Worm (Caenorhabditis elegans) whole organism, L1 larva: Measurements from ENCODE around the gene C15H9.2.

Experiments
- C16A3.4 ChIP-seq: fragments of 150-350 bp; optimal IDR thresholded peaks from 2 replicates; lab custom pipeline; 2014; ENCODE audit warnings: missing biosample characterization, missing genetic modification characterization
- ceh-82 ChIP-seq, 3 experiments: fragments of 150-350 bp in 1 of 3; sonication (generic microtip) in 2 of 3; optimal IDR thresholded peaks; 2 replicates each; lab custom pipeline; 2014 to 2017; ENCODE audit warnings: missing biosample characterization in 3 of 3, missing genetic modification characterization in 3 of 3
- ceh-88 ChIP-seq: fragments of 200-800 bp; sonication (Bioruptor generic); IDR thresholded peaks from 2 replicates; pipeline ENCODE4 v1.3.6; 2022; ENCODE audit warnings: missing genetic modification characterization, missing compliant biosample characterization
- dsc-1 ChIP-seq: sonication (generic microtip); optimal IDR thresholded peaks from 2 replicates; lab custom pipeline; 2016; ENCODE audit warnings: mild to moderate bottlenecking, missing genetic modification characterization, missing compliant biosample characterization
- ets-5 ChIP-seq: fragments of 200-800 bp; sonication (Bioruptor generic); IDR thresholded peaks from 2 replicates; pipeline ENCODE4 v1.3.6; 2022; ENCODE audit warnings: missing genetic modification characterization, missing compliant biosample characterization
- fos-1 ChIP-seq: fragments of 150-350 bp; optimal IDR thresholded peaks from 2 replicates; lab custom pipeline; 2014; ENCODE audit warnings: missing biosample characterization, missing genetic modification characterization
- jun-1 ChIP-seq: fragments of 150-350 bp; optimal IDR thresholded peaks from 2 replicates; lab custom pipeline; 2014; ENCODE audit warnings: missing biosample characterization, missing genetic modification reagents, missing genetic modification characterization
- nhr-12 ChIP-seq: sonication (generic microtip); optimal IDR thresholded peaks from 2 replicates; lab custom pipeline; 2017; ENCODE audit warnings: missing biosample characterization, missing genetic modification characterization
- nhr-76 ChIP-seq: sonication (generic microtip); optimal IDR thresholded peaks from 2 replicates; lab custom pipeline; 2017; ENCODE audit warnings: missing biosample characterization, missing genetic modification characterization
- rnt-1 ChIP-seq: sonication (generic microtip); optimal IDR thresholded peaks from 2 replicates; lab custom pipeline; 2016; ENCODE audit warnings: mild to moderate bottlenecking, missing genetic modification characterization, moderate library complexity, missing compliant biosample characterization
- unc-62 ChIP-seq: fragments of 150-350 bp; optimal IDR thresholded peaks from 2 replicates; lab custom pipeline; 2014; ENCODE audit warnings: missing biosample characterization, missing genetic modification reagents, missing genetic modification characterization
- unc-86 ChIP-seq: sonication (generic microtip); optimal IDR thresholded peaks from 2 replicates; lab custom pipeline; 2016; ENCODE audit warnings: missing genetic modification characterization, missing compliant biosample characterization
- ztf-11 ChIP-seq, 2 experiments: sonication (generic microtip); optimal IDR thresholded peaks; 2 replicates each; lab custom pipeline; 2016 to 2017; ENCODE audit warnings: missing genetic modification characterization in 2 of 2, missing biosample characterization in 1 of 2, missing compliant biosample characterization in 1 of 2

DNA sequence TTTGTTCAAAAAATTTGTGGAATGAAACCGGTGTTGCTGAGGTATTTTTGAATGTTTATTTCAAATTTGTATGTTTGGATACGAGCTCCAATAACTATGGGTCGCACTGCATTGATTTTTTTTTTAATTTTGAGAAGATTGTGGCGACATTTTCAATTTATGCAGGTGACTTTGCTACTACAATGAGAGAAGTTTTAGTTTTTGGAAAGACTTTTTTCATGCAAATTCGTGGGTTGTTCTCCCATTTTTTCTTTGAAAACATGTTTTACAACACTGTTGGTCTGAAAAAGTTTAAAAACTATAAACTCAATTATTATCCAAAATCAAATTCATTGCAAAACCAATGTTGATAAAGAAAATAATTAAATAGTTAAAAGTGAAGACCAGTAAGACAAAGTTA, 29.6 kb upstream of the C15H9.2 start:
- no peak for TF ChIP-seq fos-1 (tag; lab: Kevin White, UChicago)
- TF ChIP-seq nhr-76 (tag; lab: Kevin White, UChicago), result no peak
- TF ChIP-seq ets-5 (GFP tag; lab: Robert Waterston, UW), result no peak
- no peak for TF ChIP-seq ceh-82 (tag; optimal IDR thresholded peaks at IDR 0.05; lab: Kevin White, UChicago)
- no peak for TF ChIP-seq unc-86 (tag; lab: Kevin White, UChicago)
- TF ChIP-seq C16A3.4 (tag; lab: Kevin White, UChicago), result no peak
- no peak for TF ChIP-seq nhr-12 (tag; lab: Kevin White, UChicago)
- no peak for TF ChIP-seq ztf-11 (tag; optimal IDR thresholded peaks at IDR 0.05; lab: Kevin White, UChicago)
- TF ChIP-seq ceh-88 (GFP tag; lab: Robert Waterston, UW), result no peak
- no peak for TF ChIP-seq unc-62 (GFP tag; lab: Kevin White, UChicago)
- no peak for TF ChIP-seq dsc-1
- TF ChIP-seq jun-1, result no peak
- TF ChIP-seq rnt-1, result no peak
